Worm (Caenorhabditis elegans) whole organism, early embryonic: ENCODE data around the gene srh-206.

Experiments
- B0310.2 ChIP-seq: sonication (generic microtip); optimal IDR thresholded peaks from 2 replicates; lab custom pipeline; 2016; ENCODE audit warnings: mild to moderate bottlenecking, missing genetic modification characterization, missing compliant biosample characterization
- F13C5.2 ChIP-seq: sonication (generic microtip); optimal IDR thresholded peaks from 2 replicates; lab custom pipeline; 2017; ENCODE audit warnings: mild to moderate bottlenecking, missing genetic modification characterization, inconsistent platforms, missing compliant biosample characterization
- aly-1 ChIP-seq: sonication (generic microtip); optimal IDR thresholded peaks from 2 replicates; lab custom pipeline; 2016; ENCODE audit warnings: missing genetic modification characterization, missing compliant biosample characterization
- ama-1 ChIP-seq: fragments of 150-350 bp; optimal IDR thresholded peaks from 2 replicates; lab custom pipeline; 2014
- ceh-13 ChIP-seq: fragments of 200-800 bp; sonication (Bioruptor generic); optimal IDR thresholded peaks from 2 replicates; lab custom pipeline; 2018; ENCODE audit warnings: mild to moderate bottlenecking, missing genetic modification characterization, missing compliant biosample characterization
- ceh-36 ChIP-seq: sonication (generic microtip); optimal IDR thresholded peaks from 2 replicates; lab custom pipeline; 2016; ENCODE audit warnings: missing genetic modification characterization, inconsistent platforms, missing compliant biosample characterization
- ets-7 ChIP-seq: sonication (generic microtip); optimal IDR thresholded peaks from 2 replicates; lab custom pipeline; 2016; ENCODE audit warnings: missing genotype, missing genetic modification characterization, missing compliant biosample characterization
- flt-1 ChIP-seq: fragments of 200-800 bp; sonication (Bioruptor generic); IDR thresholded peaks from 2 replicates; pipeline ENCODE4 v1.3.6; 2022; ENCODE audit warnings: missing genetic modification characterization, missing compliant biosample characterization
- hmbx-1 ChIP-seq: sonication (generic microtip); optimal IDR thresholded peaks from 2 replicates; lab custom pipeline; 2016; ENCODE audit warnings: mild to moderate bottlenecking, missing genetic modification characterization, missing compliant biosample characterization
- hmg-4 ChIP-seq: fragments of 200-800 bp; sonication (Bioruptor generic); optimal IDR thresholded peaks from 2 replicates; lab custom pipeline; 2018; ENCODE audit warnings: mild to moderate bottlenecking, missing genetic modification characterization, missing compliant biosample characterization
- hnd-1 ChIP-seq: sonication (generic microtip); optimal IDR thresholded peaks from 2 replicates; lab custom pipeline; 2016; ENCODE audit warnings: missing genetic modification characterization, missing compliant biosample characterization
- pes-1 ChIP-seq: fragments of 200-800 bp; sonication (Bioruptor generic); IDR thresholded peaks from 2 replicates; pipeline ENCODE4 v1.3.6; 2022; ENCODE audit warnings: missing genetic modification reagents, missing genetic modification characterization, missing compliant biosample characterization
- scrt-1 ChIP-seq: fragments of 200-800 bp; sonication (Bioruptor generic); IDR thresholded peaks from 2 replicates; pipeline ENCODE4 v1.3.6; 2022; ENCODE audit warnings: missing genetic modification characterization, missing compliant biosample characterization
- sea-1 ChIP-seq: fragments of 200-800 bp; sonication (Bioruptor generic); conservative IDR thresholded peaks from 2 replicates; pipeline ENCODE4 v1.3.6; 2022; ENCODE audit warnings: missing genetic modification characterization, missing compliant biosample characterization
- tbx-11 ChIP-seq: fragments of 200-800 bp; sonication (Bioruptor generic); IDR thresholded peaks from 2 replicates; pipeline ENCODE4 v1.3.6; 2022; ENCODE audit warnings: missing genetic modification characterization, missing compliant biosample characterization
- tbx-37 ChIP-seq: fragments of 200-800 bp; sonication (Bioruptor generic); conservative IDR thresholded peaks from 2 replicates; pipeline ENCODE4 v1.3.6; 2022; ENCODE audit warnings: missing genetic modification reagents, missing genetic modification characterization, missing compliant biosample characterization
- tra-4 ChIP-seq: sonication (generic microtip); optimal IDR thresholded peaks from 2 replicates; lab custom pipeline; 2017; ENCODE audit warnings: missing genetic modification characterization, missing compliant biosample characterization

Gene srh-206

ce11 chrV:16919675-16920074 is 35.0 kb downstream of the srh-206 start:
- TF ChIP-seq tra-4 = no peak
- no peak for TF ChIP-seq ceh-13 (GFP tag; lab: Kevin White, UChicago)

DNA sequence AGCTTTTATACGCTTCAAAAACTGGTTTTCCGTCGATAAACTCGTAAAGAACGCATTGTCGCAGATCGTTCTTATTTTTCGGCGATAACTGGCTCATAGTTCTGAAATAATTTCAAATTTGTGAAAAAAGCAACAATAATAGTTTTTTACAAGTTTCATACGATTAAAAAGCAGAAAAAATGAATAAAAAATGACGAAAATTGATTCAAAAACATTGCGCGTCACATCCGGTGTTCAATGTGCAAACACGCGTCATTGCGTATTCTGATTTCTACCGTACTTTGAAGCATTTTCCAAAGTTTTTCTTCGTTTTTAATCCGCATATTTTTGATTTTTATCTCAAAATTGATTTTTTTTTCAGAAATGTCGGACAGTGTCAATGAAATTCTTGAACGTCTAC is 36.3 kb downstream of the srh-206 start, which contains the start of the genes fbxa-206 and Y102A5C.2:
Gene fbxa-206 (minus strand): TSS at position 101 of the 400 bp plus-strand sequence.
Gene Y102A5C.2 (plus strand): TSS at position 354 of the 400 bp plus-strand sequence.
- TF ChIP-seq ceh-36 (tag; lab: Kevin White, UChicago) (no peak), tbx-11 (GFP tag; lab: Robert Waterston, UW) (no peak)

- TF ChIP-seq ceh-13 (GFP tag; lab: Kevin White, UChicago) (no peak), ets-7 (tag; lab: Kevin White, UChicago) (no peak), hmbx-1 (no peak)
These were observed 38.6 kb downstream of the srh-206 start, which contains the start of gene F09C6.10 for ce11 chrV:16916079-16916478. TSS of gene F09C6.10 (minus strand) at chrV:16916179.

ce11 chrV:16911934-16912333 is 42.7 kb downstream of the srh-206 start, which contains the start of gene nhr-116:
TSS of gene nhr-116 (plus strand) at chrV:16912234.
- TF ChIP-seq pes-1 (GFP tag; lab: Robert Waterston, UW) (no peak), scrt-1 (GFP tag; lab: Robert Waterston, UW) (no peak), sea-1 (GFP tag; lab: Robert Waterston, UW) (no peak), tbx-37 (GFP tag; lab: Robert Waterston, UW) (no peak), hmbx-1 (no peak), ceh-13 (GFP tag; lab: Kevin White, UChicago) (no peak), F13C5.2 (tag; lab: Kevin White, UChicago) (no peak), tbx-11 (GFP tag; lab: Robert Waterston, UW) (no peak), ceh-36 (tag; lab: Kevin White, UChicago) (no peak), flt-1 (no peak), ets-7 (tag; lab: Kevin White, UChicago) (no peak), B0310.2 (tag; lab: Kevin White, UChicago) (no peak), ama-1 (no peak), hnd-1 (tag; lab: Kevin White, UChicago) (no peak), aly-1 (tag; lab: Kevin White, UChicago) (no peak), hmg-4 (GFP tag; lab: Kevin White, UChicago) (no peak), tra-4 (no peak)

- TF ChIP-seq tbx-11 (GFP tag; lab: Robert Waterston, UW) = no peak
- TF ChIP-seq tbx-37 (GFP tag; lab: Robert Waterston, UW) = no peak
- no peak for TF ChIP-seq hmg-4 (GFP tag; lab: Kevin White, UChicago)
- no peak for TF ChIP-seq scrt-1 (GFP tag; lab: Robert Waterston, UW)
- no peak for TF ChIP-seq ets-7 (tag; lab: Kevin White, UChicago)
- TF ChIP-seq hmbx-1 = no peak
- TF ChIP-seq B0310.2 (tag; lab: Kevin White, UChicago) = no peak
- no peak for TF ChIP-seq F13C5.2 (tag; lab: Kevin White, UChicago)
- TF ChIP-seq ama-1 = no peak
- TF ChIP-seq tra-4 = no peak
- TF ChIP-seq ceh-36 (tag; lab: Kevin White, UChicago) = no peak
- TF ChIP-seq sea-1 (GFP tag; lab: Robert Waterston, UW) = no peak
- TF ChIP-seq flt-1 = no peak
- no peak for TF ChIP-seq hnd-1 (tag; lab: Kevin White, UChicago)
- no peak for TF ChIP-seq aly-1 (tag; lab: Kevin White, UChicago)
- no peak for TF ChIP-seq pes-1 (GFP tag; lab: Robert Waterston, UW)
- TF ChIP-seq ceh-13 (GFP tag; lab: Kevin White, UChicago) = no peak
These were observed 43.4 kb downstream of the srh-206 start for ce11 chrV:16911294-16911693.

ce11 chrV:16910864-16911263 is 43.8 kb downstream of the srh-206 start:
- TF ChIP-seq F13C5.2 (tag; lab: Kevin White, UChicago) = no peak
- no peak for TF ChIP-seq scrt-1 (GFP tag; lab: Robert Waterston, UW)
- TF ChIP-seq aly-1 (tag; lab: Kevin White, UChicago) = no peak
- no peak for TF ChIP-seq sea-1 (GFP tag; lab: Robert Waterston, UW)
- TF ChIP-seq pes-1 (GFP tag; lab: Robert Waterston, UW) = no peak
- TF ChIP-seq ceh-36 (tag; lab: Kevin White, UChicago) = no peak
- no peak for TF ChIP-seq tbx-11 (GFP tag; lab: Robert Waterston, UW)

ce11 chrV:16909871-16910270 is 44.8 kb downstream of the srh-206 start, which contains the start of gene F09C6.16:
TSS of gene F09C6.16 (minus strand) at chrV:16909971.
- TF ChIP-seq tbx-11 (GFP tag; lab: Robert Waterston, UW) (no peak), ceh-13 (GFP tag; lab: Kevin White, UChicago) (no peak)

DNA sequence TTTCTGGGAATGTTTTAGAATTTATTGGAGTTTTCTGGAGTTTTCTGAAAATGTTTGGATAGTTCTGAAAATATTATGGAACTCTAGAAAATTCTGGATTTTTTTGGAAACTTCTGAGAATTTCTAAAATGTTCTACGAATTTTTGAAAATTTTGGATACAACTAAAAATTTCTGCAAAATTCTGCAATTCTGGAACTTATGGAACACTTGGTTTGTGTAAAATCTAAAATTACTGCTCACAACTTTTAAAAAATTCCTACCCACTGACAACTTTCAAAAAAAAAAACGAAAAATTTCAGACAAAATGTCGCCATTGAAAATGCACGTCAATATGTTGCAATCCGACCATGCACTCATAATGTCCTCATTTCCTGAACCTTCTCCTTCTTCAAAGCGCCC is 50.1 kb downstream of the srh-206 start, which contains the start of gene nhr-262:
Gene nhr-262 (plus strand): TSS at position 301 of the 400 bp plus-strand sequence.
- TF ChIP-seq ets-7 (tag; lab: Kevin White, UChicago) = no peak
- no peak for TF ChIP-seq B0310.2 (tag; lab: Kevin White, UChicago)
- no peak for TF ChIP-seq tbx-11 (GFP tag; lab: Robert Waterston, UW)
- TF ChIP-seq hmbx-1 = no peak
- no peak for TF ChIP-seq tra-4
- no peak for TF ChIP-seq aly-1 (tag; lab: Kevin White, UChicago)
- TF ChIP-seq ama-1 = no peak
- no peak for TF ChIP-seq hmg-4 (GFP tag; lab: Kevin White, UChicago)
- TF ChIP-seq F13C5.2 (tag; lab: Kevin White, UChicago) = no peak
- no peak for TF ChIP-seq sea-1 (GFP tag; lab: Robert Waterston, UW)
- TF ChIP-seq ceh-36 (tag; lab: Kevin White, UChicago) = no peak
- no peak for TF ChIP-seq pes-1 (GFP tag; lab: Robert Waterston, UW)
- no peak for TF ChIP-seq hnd-1 (tag; lab: Kevin White, UChicago)
- TF ChIP-seq scrt-1 (GFP tag; lab: Robert Waterston, UW) = no peak
- TF ChIP-seq ceh-13 (GFP tag; lab: Kevin White, UChicago) = no peak
- no peak for TF ChIP-seq tbx-37 (GFP tag; lab: Robert Waterston, UW)
- TF ChIP-seq flt-1 = no peak
